Fruit fly (Drosophila melanogaster): ENCODE data around the gene CG13807.

The CG13807 gene

dm6 chr3L:2257412-2257862 is 5.3 kb upstream of the CG13807 start, which contains the start of the genes CG1275 and Elp5 (continued):
- peak; percentile 96 for TF ChIP-seq slp2 (GFP tag; optimal IDR thresholded peaks at IDR 0.05)
- TF ChIP-seq al (GFP tag; IDR thresholded peaks at IDR 0.05), result peak; percentile 99
- peak; percentile 99 for TF ChIP-seq CG32767 (GFP tag; IDR thresholded peaks at IDR 0.05)
- TF ChIP-seq gsb (GFP tag; IDR thresholded peaks at IDR 0.05), result peak; percentile 99
- TF ChIP-seq HmgZ (tag; optimal IDR thresholded peaks at IDR 0.05), result peak; percentile 98
- peak; percentile 95 for TF ChIP-seq ind (GFP tag; optimal IDR thresholded peaks at IDR 0.05)
- peak; percentile 98 for TF ChIP-seq kay (GFP tag; optimal IDR thresholded peaks at IDR 0.05)
- TF ChIP-seq Sry-δ (GFP tag; optimal IDR thresholded peaks at IDR 0.05), result peak; percentile 65
- TF ChIP-seq CG3407 (GFP tag; optimal IDR thresholded peaks at IDR 0.05), result peak; percentile 94
- TF ChIP-seq CG10543 (GFP tag; optimal IDR thresholded peaks at IDR 0.05), result peak; percentile 96
- peak; percentile 97 for TF ChIP-seq Dip3 (GFP tag; optimal IDR thresholded peaks at IDR 0.05)
- peak; percentile 95 for TF ChIP-seq ssp (GFP tag; IDR thresholded peaks at IDR 0.05)
- TF ChIP-seq pita (GFP tag; optimal IDR thresholded peaks at IDR 0.05), result no peak
- TF ChIP-seq ara (GFP tag; IDR thresholded peaks at IDR 0.05), result peak; percentile 99
- TF ChIP-seq zfh2 (GFP tag; optimal IDR thresholded peaks at IDR 0.05), result peak; percentile 98
- peak; percentile 100 for TF ChIP-seq E2f1 (GFP tag; IDR thresholded peaks at IDR 0.05)
- TF ChIP-seq gro (GFP tag; optimal IDR thresholded peaks at IDR 0.05), result peak; percentile 95
- TF ChIP-seq fd64A (GFP tag; optimal IDR thresholded peaks at IDR 0.05), result peak; percentile 89
- no peak for TF ChIP-seq Lpt (GFP tag; optimal IDR thresholded peaks at IDR 0.05)
- TF ChIP-seq CG12071 (GFP tag; optimal IDR thresholded peaks at IDR 0.05), result peak; percentile 92
- TF ChIP-seq Drgx (GFP tag; IDR thresholded peaks at IDR 0.05), result peak; percentile 100
- peak; percentile 89 for TF ChIP-seq btn (GFP tag; optimal IDR thresholded peaks at IDR 0.05)
- TF ChIP-seq Antp (GFP tag; optimal IDR thresholded peaks at IDR 0.05), result peak; percentile 96
- TF ChIP-seq fu2 (GFP tag; optimal IDR thresholded peaks at IDR 0.05), result peak; percentile 95
- TF ChIP-seq CG15011 (GFP tag; optimal IDR thresholded peaks at IDR 0.05), result peak; percentile 91
- peak; percentile 81 for TF ChIP-seq MESR4 (GFP tag; optimal IDR thresholded peaks at IDR 0.05)
- TF ChIP-seq lilli (GFP tag; optimal IDR thresholded peaks at IDR 0.05), result peak; percentile 99
- peak; percentile 98 for TF ChIP-seq Poxn (GFP tag; IDR thresholded peaks at IDR 0.05)
- TF ChIP-seq Sry-β (GFP tag; optimal IDR thresholded peaks at IDR 0.05), result peak; percentile 80
- TF ChIP-seq C15 (GFP tag; IDR thresholded peaks at IDR 0.05), result peak; percentile 99
- TF ChIP-seq CG15269 (tag; optimal IDR thresholded peaks at IDR 0.05), result peak; percentile 98
- peak; percentile 99 for TF ChIP-seq CG2678 (tag; optimal IDR thresholded peaks at IDR 0.05)
- peak; percentile 97 for TF ChIP-seq salm (tag; optimal IDR thresholded peaks at IDR 0.05)
- peak; percentile 97 for TF ChIP-seq Hr3 (GFP tag; optimal IDR thresholded peaks at IDR 0.05)
- TF ChIP-seq CG12299 (tag; optimal IDR thresholded peaks at IDR 0.05), result peak; percentile 97
- TF ChIP-seq oc (tag; optimal IDR thresholded peaks at IDR 0.05), result peak; percentile 97
- peak; percentile 96 for TF ChIP-seq corto (GFP tag; optimal IDR thresholded peaks at IDR 0.05)
- peak; percentile 97 for TF ChIP-seq mam (GFP tag; optimal IDR thresholded peaks at IDR 0.05)
- peak; percentile 96 for TF ChIP-seq CG4617 (GFP tag; optimal IDR thresholded peaks at IDR 0.05; ENCODE audit: borderline replicate concordance)
- TF ChIP-seq CG11247 (GFP tag; IDR thresholded peaks at IDR 0.05), result peak; percentile 100
- peak; percentile 96 for TF ChIP-seq CG11504 (tag; optimal IDR thresholded peaks at IDR 0.05)
- peak; percentile 96 for TF ChIP-seq CG2202 (tag; optimal IDR thresholded peaks at IDR 0.05)
- TF ChIP-seq wdn (GFP tag; IDR thresholded peaks at IDR 0.05), result peak; percentile 99
- TF ChIP-seq CTCF (GFP tag; optimal IDR thresholded peaks at IDR 0.05), result peak; percentile 38
- peak; percentile 45; the same call in 2 of the 3 replicates for TF ChIP-seq knrl (GFP tag; IDR thresholded peaks at IDR 0.05; ENCODE audit: partially characterized antibody)
- TF ChIP-seq ATbp (GFP tag; optimal IDR thresholded peaks at IDR 0.05), result peak; percentile 97
- peak; percentile 94 for TF ChIP-seq Hand (GFP tag; optimal IDR thresholded peaks at IDR 0.05)
- peak; percentile 97 for TF ChIP-seq CG12744 (GFP tag; optimal IDR thresholded peaks at IDR 0.05)
- peak; percentile 97 for TF ChIP-seq pnt (GFP tag; optimal IDR thresholded peaks at IDR 0.05)
- peak; percentile 93 for TF ChIP-seq dm (GFP tag; optimal IDR thresholded peaks at IDR 0.05)
- peak; percentile 96 for TF ChIP-seq CG17385 (GFP tag; optimal IDR thresholded peaks at IDR 0.05)
- peak; percentile 89 for TF ChIP-seq ab (GFP tag; optimal IDR thresholded peaks at IDR 0.05)

Measured in whole organism, embryonic.